Worm (Caenorhabditis elegans): Measurements from ENCODE around the gene set-30.
A peak's percentile ranks its signal among the peaks of the same experiment; 100 is the strongest.

Gene set-30

DNA sequence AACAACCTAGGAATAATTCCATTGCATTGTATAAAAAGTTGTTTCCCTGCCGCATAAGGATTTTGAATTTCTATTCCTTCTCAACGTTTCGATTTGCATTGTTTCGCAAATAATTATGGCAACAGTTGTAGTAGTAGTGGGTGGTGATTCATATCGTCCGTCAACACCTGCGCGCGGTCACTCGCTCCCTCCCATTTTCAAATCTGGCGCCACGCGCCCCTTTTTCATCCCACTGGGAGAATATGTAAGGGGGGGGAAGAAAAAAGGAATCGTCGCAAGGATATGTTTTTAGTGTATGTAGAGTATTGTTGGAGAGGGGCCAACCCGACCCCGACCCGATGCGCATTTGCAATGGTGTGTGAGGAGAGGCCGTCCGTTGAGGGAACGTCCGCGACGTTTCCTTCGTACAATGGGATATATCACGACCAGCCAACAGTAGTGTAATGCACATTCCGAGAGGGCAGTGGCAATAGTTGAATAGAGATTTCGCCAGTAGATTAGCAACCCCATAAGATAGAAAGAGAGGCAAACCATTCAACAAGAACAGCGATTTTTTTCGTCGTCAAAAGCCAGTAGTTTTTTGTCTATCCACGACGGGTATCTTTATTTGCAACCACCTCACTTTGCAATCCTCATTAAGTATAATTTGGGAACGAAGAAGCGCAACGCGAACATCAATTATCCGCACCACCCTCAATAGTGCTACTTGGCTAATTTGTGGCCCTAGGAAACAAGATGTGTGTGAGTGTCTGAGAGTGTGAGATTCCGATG, 38.0 kb upstream of the set-30 start:
- TF ChIP-seq lin-35 (GFP tag; optimal IDR thresholded peaks at IDR 0.05) (no peak), F37B4.10 (GFP tag; IDR thresholded peaks at IDR 0.05) (0 out of 2 replicates have a peak, but pooled peaks have one; percentile 46), ztf-22 (GFP tag; optimal IDR thresholded peaks at IDR 0.05) (no peak), pbrm-1 (GFP tag; IDR thresholded peaks at IDR 0.05) (peak; percentile 31; the same call in 1 of the 2 replicates), Y53F4B.3 (GFP tag; IDR thresholded peaks at IDR 0.05) (no peak), nfya-2 (GFP tag; IDR thresholded peaks at IDR 0.05) (no peak), Y53G8AR.9 (GFP tag; conservative IDR thresholded peaks at IDR 0.05) (peak; percentile 28; the same call in 1 of the 2 replicates), B0336.3 (GFP tag; IDR thresholded peaks at IDR 0.05) (no peak), madf-3 (GFP tag; IDR thresholded peaks at IDR 0.05) (no peak), hlh-12 (tag; optimal IDR thresholded peaks at IDR 0.05) (no peak), him-1 (tag; optimal IDR thresholded peaks at IDR 0.05) (no peak), bed-2 (GFP tag; IDR thresholded peaks at IDR 0.05) (peak; percentile 26; the same call in 1 of the 2 replicates), mcd-1 (GFP tag; IDR thresholded peaks at IDR 0.05) (0 out of 2 replicates have a peak, but pooled peaks have one; percentile 16), C17E4.6 (GFP tag; IDR thresholded peaks at IDR 0.05) (no peak), akir-1 (GFP tag; optimal IDR thresholded peaks at IDR 0.05) (peak; percentile 27)

- no peak for TF ChIP-seq lsy-27 (tag; optimal IDR thresholded peaks at IDR 0.05; ENCODE audit: borderline replicate concordance, insufficient read depth)
- no peak for TF ChIP-seq B0336.3 (GFP tag; IDR thresholded peaks at IDR 0.05)
- TF ChIP-seq ceh-58 (GFP tag; IDR thresholded peaks at IDR 0.05) = no peak
- TF ChIP-seq F57C9.4 (tag; optimal IDR thresholded peaks at IDR 0.05) = no peak
- no peak for TF ChIP-seq lin-35 (GFP tag; optimal IDR thresholded peaks at IDR 0.05)
- no peak for TF ChIP-seq snpc-1.1 (tag; optimal IDR thresholded peaks at IDR 0.05; ENCODE audit: insufficient read depth)
- no peak for TF ChIP-seq F22D6.2 (tag; optimal IDR thresholded peaks at IDR 0.05)
- no peak for TF ChIP-seq nhr-27 (tag; optimal IDR thresholded peaks at IDR 0.05)
- TF ChIP-seq Y79H2A.3 (GFP tag; conservative IDR thresholded peaks at IDR 0.05) = no peak
- no peak for TF ChIP-seq F55B11.4 (tag; optimal IDR thresholded peaks at IDR 0.05; ENCODE audit: borderline replicate concordance, insufficient read depth)
- 0 out of 2 replicates have a peak, but pooled peaks have one; percentile 39 for TF ChIP-seq let-526 (GFP tag; IDR thresholded peaks at IDR 0.05)
- TF ChIP-seq ztf-18 (tag; optimal IDR thresholded peaks at IDR 0.05) = no peak
- no peak for TF ChIP-seq F52B5.7 (tag; optimal IDR thresholded peaks at IDR 0.05)
- no peak for TF ChIP-seq fkh-3 (tag; optimal IDR thresholded peaks at IDR 0.05)
- no peak for TF ChIP-seq F57A8.1 (GFP tag; optimal IDR thresholded peaks at IDR 0.05)
- TF ChIP-seq mxl-1 (tag; optimal IDR thresholded peaks at IDR 0.05) = no peak
- TF ChIP-seq F33H1.4 (GFP tag; IDR thresholded peaks at IDR 0.05) = no peak
- no peak for TF ChIP-seq nhr-90 (tag; optimal IDR thresholded peaks at IDR 0.05)
- TF ChIP-seq aptf-2 (GFP tag; conservative IDR thresholded peaks at IDR 0.05) = no peak
- TF ChIP-seq hmg-20 (GFP tag; IDR thresholded peaks at IDR 0.05) = no peak
- no peak for TF ChIP-seq T07F8.4 (tag; optimal IDR thresholded peaks at IDR 0.05)
- TF ChIP-seq ceh-91 (GFP tag; IDR thresholded peaks at IDR 0.05) = no peak
- peak; percentile 75 for TF ChIP-seq K12H6.12 (tag; optimal IDR thresholded peaks at IDR 0.05)
- no peak for TF ChIP-seq mel-28 (tag; optimal IDR thresholded peaks at IDR 0.05; ENCODE audit: borderline replicate concordance)
- peak; percentile 18 for TF ChIP-seq die-1 (tag; optimal IDR thresholded peaks at IDR 0.05)
- TF ChIP-seq F23B12.7 (tag; optimal IDR thresholded peaks at IDR 0.05; ENCODE audit: insufficient read depth) = no peak
- no peak for TF ChIP-seq dpl-1 (GFP tag; optimal IDR thresholded peaks at IDR 0.05)
- TF ChIP-seq unc-62 (GFP tag; optimal IDR thresholded peaks at IDR 0.05) = peak; percentile 27
- no peak for TF ChIP-seq dox-1 (GFP tag; IDR thresholded peaks at IDR 0.05)
- TF ChIP-seq attf-5 (GFP tag; optimal IDR thresholded peaks at IDR 0.05) = no peak
- TF ChIP-seq akir-1 (GFP tag; optimal IDR thresholded peaks at IDR 0.05) = no peak
- no peak for TF ChIP-seq ztf-22 (GFP tag; optimal IDR thresholded peaks at IDR 0.05)
Measured at ce11 chrX:4961681-4962656, 37.1 kb upstream of the set-30 start.

All from whole organism, young adult.